Fruit fly (Drosophila melanogaster): ENCODE data around the gene CG5478.

DNA sequence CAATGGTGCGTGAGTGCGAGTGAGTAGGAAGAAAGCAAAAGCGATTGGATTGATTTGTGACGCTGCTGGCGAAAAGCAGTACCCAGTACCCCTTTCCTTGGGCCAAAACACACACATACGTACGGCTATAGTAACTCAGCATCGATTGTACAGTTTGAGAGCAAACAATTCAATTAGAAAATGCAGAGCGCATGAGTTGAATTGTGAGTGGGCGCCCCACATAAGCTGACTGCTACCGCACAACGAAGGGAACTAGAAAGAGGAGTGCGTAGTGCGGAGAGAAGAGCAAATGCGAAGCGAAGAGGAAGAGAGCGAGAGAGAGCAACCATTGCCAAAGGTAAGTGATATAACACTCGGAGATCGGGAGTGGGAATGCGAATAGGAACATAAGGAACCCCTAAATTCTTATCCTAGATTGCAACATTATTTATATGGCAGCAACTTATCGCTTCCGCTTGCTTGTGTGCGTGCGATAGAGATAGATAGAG is 40.0 kb upstream of the CG5478 start:
- TF ChIP-seq rn (GFP tag; IDR thresholded peaks at IDR 0.05) (no peak), CG9948 (tag; optimal IDR thresholded peaks at IDR 0.05) (no peak), D1 (tag; optimal IDR thresholded peaks at IDR 0.05) (no peak), CG17806 (tag; optimal IDR thresholded peaks at IDR 0.05) (no peak), CG8159 (tag; optimal IDR thresholded peaks at IDR 0.05) (no peak), CG10348 (GFP tag; IDR thresholded peaks at IDR 0.05) (no peak), CG32121 (GFP tag; IDR thresholded peaks at IDR 0.05) (no peak)

All from whole organism, pupa.